Fruit fly (Drosophila melanogaster) Kc167 (cell line): Measurements from ENCODE around the gene Rfx.

Source experiments
- Myc ChIP-seq: fragments of >200 bp; optimal IDR thresholded peaks from 2 replicates; lab custom pipeline; 2017; ENCODE audit warnings: missing external identifiers
- Sin3A ChIP-seq: fragments of >200 bp; optimal IDR thresholded peaks from 2 replicates; lab custom pipeline; 2018; ENCODE audit warnings: missing external identifiers
- h ChIP-seq: fragments of >200 bp; optimal IDR thresholded peaks from 3 replicates; lab custom pipeline; 2018; ENCODE audit warnings: missing external identifiers
- insv ChIP-seq: fragments of >200 bp; optimal IDR thresholded peaks from 3 replicates; lab custom pipeline; 2018; ENCODE audit warnings: missing external identifiers
- psq ChIP-seq: fragments of >200 bp; optimal IDR thresholded peaks from 2 replicates; lab custom pipeline; 2017; ENCODE audit warnings: missing external identifiers
- ttk ChIP-seq: sonication (Bioruptor generic); optimal IDR thresholded peaks from 2 replicates; lab custom pipeline; 2017; ENCODE audit warnings: missing external identifiers

dm6 chr3R:10391863-10392538, 14.1 kb upstream of the Rfx start:
- TF ChIP-seq h (lab: Kevin White, UChicago) (no peak), ttk (lab: Kevin White, UChicago) (no peak), insv (lab: Kevin White, UChicago) (no peak), Sin3A (lab: Kevin White, UChicago) (no peak), psq (no peak), Myc (no peak)
